Worm (Caenorhabditis elegans) whole organism, early embryonic: ENCODE results near the gene T22B7.3.

Experiments
- B0310.2 ChIP-seq: sonication (generic microtip); optimal IDR thresholded peaks from 2 replicates; lab custom pipeline; 2016; ENCODE audit warnings: mild to moderate bottlenecking, missing genetic modification characterization, missing compliant biosample characterization
- F13C5.2 ChIP-seq: sonication (generic microtip); optimal IDR thresholded peaks from 2 replicates; lab custom pipeline; 2017; ENCODE audit warnings: mild to moderate bottlenecking, missing genetic modification characterization, inconsistent platforms, missing compliant biosample characterization
- aly-1 ChIP-seq: sonication (generic microtip); optimal IDR thresholded peaks from 2 replicates; lab custom pipeline; 2016; ENCODE audit warnings: missing genetic modification characterization, missing compliant biosample characterization
- ama-1 ChIP-seq: fragments of 150-350 bp; optimal IDR thresholded peaks from 2 replicates; lab custom pipeline; 2014
- flt-1 ChIP-seq: fragments of 200-800 bp; sonication (Bioruptor generic); IDR thresholded peaks from 2 replicates; pipeline ENCODE4 v1.3.6; 2022; ENCODE audit warnings: missing genetic modification characterization, missing compliant biosample characterization
- hmbx-1 ChIP-seq: sonication (generic microtip); optimal IDR thresholded peaks from 2 replicates; lab custom pipeline; 2016; ENCODE audit warnings: mild to moderate bottlenecking, missing genetic modification characterization, missing compliant biosample characterization
- hnd-1 ChIP-seq: sonication (generic microtip); optimal IDR thresholded peaks from 2 replicates; lab custom pipeline; 2016; ENCODE audit warnings: missing genetic modification characterization, missing compliant biosample characterization
- scrt-1 ChIP-seq: fragments of 200-800 bp; sonication (Bioruptor generic); IDR thresholded peaks from 2 replicates; pipeline ENCODE4 v1.3.6; 2022; ENCODE audit warnings: missing genetic modification characterization, missing compliant biosample characterization
- tbx-11 ChIP-seq: fragments of 200-800 bp; sonication (Bioruptor generic); IDR thresholded peaks from 2 replicates; pipeline ENCODE4 v1.3.6; 2022; ENCODE audit warnings: missing genetic modification characterization, missing compliant biosample characterization

DNA sequence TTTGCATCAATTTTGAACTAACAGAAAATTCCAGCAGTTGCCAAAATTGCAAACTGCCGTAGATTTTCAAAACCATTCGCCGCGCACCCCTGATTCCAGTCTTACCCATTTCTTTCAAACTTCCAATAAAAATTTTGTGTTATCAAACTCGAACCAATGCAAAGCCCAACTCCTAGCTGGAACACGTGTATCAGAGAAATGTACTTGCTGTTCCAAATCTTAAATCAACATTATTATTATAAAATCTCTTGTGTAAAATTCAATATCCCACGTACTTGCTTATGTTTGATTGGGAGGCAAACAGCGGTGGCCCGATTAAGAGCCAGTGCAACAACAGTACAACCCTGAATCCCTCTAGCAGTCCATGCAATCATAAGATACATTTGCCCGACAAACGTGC is 3.1 kb upstream of the T22B7.3 start:
- TF ChIP-seq ama-1, result no peak
- TF ChIP-seq scrt-1 (GFP tag; lab: Robert Waterston, UW), result no peak
- no peak for TF ChIP-seq hmbx-1 (tag; lab: Kevin White, UChicago)
- no peak for TF ChIP-seq F13C5.2 (tag; lab: Kevin White, UChicago)
- no peak for TF ChIP-seq flt-1 (GFP tag; lab: Robert Waterston, UW)
- TF ChIP-seq B0310.2 (tag; lab: Kevin White, UChicago), result no peak
- no peak for TF ChIP-seq aly-1 (tag; lab: Kevin White, UChicago)
- TF ChIP-seq hnd-1, result no peak
- TF ChIP-seq tbx-11 (GFP tag; lab: Robert Waterston, UW), result no peak
